Fruit fly (Drosophila melanogaster) whole organism, embryonic: ENCODE data around the gene CG43271.

ENCODE experiments used
- BEAF-32 ChIP-seq: fragments of 200-800 bp; sonication (Bioruptor generic); optimal IDR thresholded peaks from 3 replicates; lab custom pipeline; 2017; ENCODE audit warnings: missing biosample characterization, missing genetic modification characterization, mild to moderate bottlenecking, moderate library complexity, missing genetic modification reagents
- Bgb ChIP-seq: fragments of 200-800 bp; sonication (Bioruptor generic); IDR thresholded peaks from 2 replicates; pipeline ENCODE4 v1.3.6; 2022; ENCODE audit warnings: missing biosample characterization, missing genetic modification characterization; ENCODE audit not compliant: partially characterized antibody
- CG12104 ChIP-seq: fragments of 200-800 bp; sonication (Bioruptor generic); optimal IDR thresholded peaks from 3 replicates; lab custom pipeline; 2016; ENCODE audit warnings: missing biosample characterization, missing genetic modification characterization
- CG12769 ChIP-seq: fragments of 200-800 bp; sonication (Bioruptor generic); optimal IDR thresholded peaks from 2 replicates; lab custom pipeline; 2019; ENCODE audit warnings: missing biosample characterization, mild to moderate bottlenecking, missing genetic modification characterization, moderate library complexity
- CG13424 ChIP-seq: fragments of 200-800 bp; sonication (Bioruptor generic); optimal IDR thresholded peaks from 2 replicates; lab custom pipeline; 2019; ENCODE audit warnings: missing biosample characterization, mild to moderate bottlenecking, missing genetic modification characterization, moderate library complexity
- CG13894 ChIP-seq: fragments of 200-800 bp; sonication (Bioruptor generic); optimal IDR thresholded peaks from 3 replicates; lab custom pipeline; 2018; ENCODE audit warnings: missing biosample characterization, mild to moderate bottlenecking, missing genetic modification characterization, moderate library complexity
- CG14050 ChIP-seq: fragments of 200-800 bp; sonication (Bioruptor generic); IDR thresholded peaks from 3 replicates; pipeline ENCODE4 v1.3.6; 2022; ENCODE audit warnings: missing biosample characterization, missing genetic modification characterization
- CG15011 ChIP-seq: fragments of 200-800 bp; sonication (Bioruptor generic); optimal IDR thresholded peaks from 3 replicates; lab custom pipeline; 2018; ENCODE audit warnings: missing biosample characterization, mild to moderate bottlenecking, missing genetic modification characterization
- CG1602 ChIP-seq: fragments of 200-800 bp; sonication (Bioruptor generic); optimal IDR thresholded peaks from 3 replicates; lab custom pipeline; 2016; ENCODE audit warnings: missing biosample characterization, missing genetic modification characterization
- CG1647 ChIP-seq: fragments of 200-800 bp; sonication (Bioruptor generic); optimal IDR thresholded peaks from 3 replicates; lab custom pipeline; 2016; ENCODE audit warnings: missing biosample characterization, missing genetic modification characterization
- CG17385 ChIP-seq: fragments of 200-800 bp; sonication (Bioruptor generic); optimal IDR thresholded peaks from 3 replicates; lab custom pipeline; 2018; ENCODE audit warnings: missing biosample characterization, mild to moderate bottlenecking, missing genetic modification characterization
- CG17829 ChIP-seq: fragments of 200-800 bp; optimal IDR thresholded peaks from 2 replicates; lab custom pipeline; 2019; ENCODE audit warnings: missing biosample characterization, mild to moderate bottlenecking, missing genetic modification characterization, moderate library complexity
- CG2202 ChIP-seq: fragments of 200-800 bp; sonication (Bioruptor generic); optimal IDR thresholded peaks from 2 replicates; lab custom pipeline; 2018; ENCODE audit warnings: missing biosample characterization, mild to moderate bottlenecking, missing genetic modification characterization
- CG34422 ChIP-seq: fragments of 200-800 bp; sonication (Bioruptor generic); IDR thresholded peaks from 3 replicates; pipeline ENCODE4 v1.3.6; 2022; ENCODE audit warnings: missing biosample characterization, missing genetic modification characterization
- CG5180 ChIP-seq: fragments of 200-800 bp; sonication (Bioruptor generic); optimal IDR thresholded peaks from 3 replicates; lab custom pipeline; 2017; ENCODE audit warnings: missing biosample characterization, missing genetic modification characterization, mild to moderate bottlenecking, moderate library complexity, missing genetic modification reagents
- CG5953 ChIP-seq: fragments of 200-800 bp; sonication (Bioruptor generic); IDR thresholded peaks from 2 replicates; pipeline ENCODE4 v1.3.6; 2022; ENCODE audit warnings: missing biosample characterization, missing genetic modification characterization
- CG7839 ChIP-seq: fragments of 200-800 bp; sonication (Bioruptor generic); optimal IDR thresholded peaks from 3 replicates; lab custom pipeline; 2018; ENCODE audit warnings: missing biosample characterization, mild to moderate bottlenecking, missing genetic modification characterization, moderate library complexity
- Dad ChIP-seq: fragments of 200-800 bp; sonication (Bioruptor generic); optimal IDR thresholded peaks from 3 replicates; lab custom pipeline; 2016; ENCODE audit warnings: missing biosample characterization, missing genetic modification characterization
- Dll ChIP-seq: fragments of 200-800 bp; sonication (Bioruptor generic); IDR thresholded peaks from 4 replicates; pipeline ENCODE4 v1.3.6; 2022; ENCODE audit warnings: missing biosample characterization, missing genetic modification characterization; ENCODE audit not compliant: partially characterized antibody
- Ets65A ChIP-seq: fragments of 200-800 bp; sonication (Bioruptor generic); peaks from one replicate; lab custom pipeline; 2016; ENCODE audit warnings: missing biosample characterization, missing genetic modification characterization
- Fer2 ChIP-seq: fragments of 200-800 bp; sonication (Bioruptor generic); optimal IDR thresholded peaks from 2 replicates; lab custom pipeline; 2018; ENCODE audit warnings: missing biosample characterization, mild to moderate bottlenecking, missing genetic modification characterization, moderate library complexity
- HmgZ ChIP-seq: fragments of 200-800 bp; sonication (Bioruptor generic); optimal IDR thresholded peaks from 2 replicates; lab custom pipeline; 2018; ENCODE audit warnings: missing biosample characterization, mild to moderate bottlenecking, missing genetic modification characterization
- Hsf ChIP-seq: fragments of 200-800 bp; sonication (Bioruptor generic); optimal IDR thresholded peaks from 3 replicates; lab custom pipeline; 2016; ENCODE audit warnings: missing biosample characterization, missing genetic modification characterization
- Lim3 ChIP-seq: fragments of 200-800 bp; sonication (Bioruptor generic); IDR thresholded peaks from 2 replicates; pipeline ENCODE4 v1.3.6; 2022; ENCODE audit warnings: missing biosample characterization, missing genetic modification characterization
- Med ChIP-seq: fragments of 200-800 bp; sonication (Bioruptor generic); peaks from one replicate; lab custom pipeline; 2016; ENCODE audit warnings: missing biosample characterization, missing genetic modification characterization, mild to moderate bottlenecking, inconsistent platforms, moderate library complexity
- Nf-YA ChIP-seq: fragments of 200-800 bp; sonication (Bioruptor generic); IDR thresholded peaks from 2 replicates; pipeline ENCODE4 v1.3.6; 2022; ENCODE audit warnings: missing biosample characterization, missing genetic modification characterization
- Poxn ChIP-seq: fragments of 200-800 bp; sonication (Bioruptor generic); IDR thresholded peaks from 2 replicates; pipeline ENCODE4 v1.3.6; 2022; ENCODE audit warnings: missing biosample characterization, missing genetic modification characterization
- Ptx1 ChIP-seq: fragments of 200-800 bp; sonication (Bioruptor generic); IDR thresholded peaks from 2 replicates; pipeline ENCODE4 v1.3.6; 2022; ENCODE audit warnings: missing biosample characterization, missing genetic modification characterization
- Rfx ChIP-seq: fragments of 200-800 bp; sonication (Bioruptor generic); IDR thresholded peaks from 2 replicates; pipeline ENCODE4 v1.3.6; 2022; ENCODE audit warnings: missing biosample characterization, missing genetic modification characterization
- Sox100B ChIP-seq: fragments of 200-800 bp; sonication (Bioruptor generic); optimal IDR thresholded peaks from 3 replicates; lab custom pipeline; 2018; ENCODE audit warnings: missing biosample characterization, mild to moderate bottlenecking, missing genetic modification characterization
- Xbp1 ChIP-seq: fragments of 200-800 bp; sonication (Bioruptor generic); optimal IDR thresholded peaks from 3 replicates; lab custom pipeline; 2016; ENCODE audit warnings: missing biosample characterization, mild to moderate bottlenecking, missing genetic modification characterization
- ap ChIP-seq: fragments of 200-800 bp; sonication (Bioruptor generic); IDR thresholded peaks from 2 replicates; pipeline ENCODE4 v1.3.6; 2022; ENCODE audit warnings: missing biosample characterization, missing genetic modification characterization
- bbx ChIP-seq: fragments of 200-800 bp; sonication (Bioruptor generic); IDR thresholded peaks from 2 replicates; pipeline ENCODE4 v1.3.6; 2022; ENCODE audit warnings: missing biosample characterization, missing genetic modification characterization; ENCODE audit not compliant: partially characterized antibody
- bigmax ChIP-seq: fragments of 200-800 bp; sonication (Bioruptor generic); optimal IDR thresholded peaks from 2 replicates; lab custom pipeline; 2018; ENCODE audit warnings: missing biosample characterization, mild to moderate bottlenecking, missing genetic modification characterization
- br ChIP-seq: fragments of >200 bp; optimal IDR thresholded peaks from 2 replicates; lab custom pipeline; 2017
- cas ChIP-seq: fragments of 200-800 bp; sonication (Bioruptor generic); IDR thresholded peaks from 2 replicates; pipeline ENCODE4 v1.3.6; 2022; ENCODE audit warnings: missing biosample characterization, missing genetic modification characterization
- dm ChIP-seq: fragments of 200-800 bp; sonication (Bioruptor generic); optimal IDR thresholded peaks from 3 replicates; lab custom pipeline; 2016; ENCODE audit warnings: missing biosample characterization, missing genetic modification characterization
- eve ChIP-seq, 2 experiments: fragments of >200 bp; optimal IDR thresholded peaks; 2 replicates each; lab custom pipeline; 2017; ENCODE audit warnings: missing biosample characterization in 2 of 2, missing genetic modification characterization in 2 of 2
- fru ChIP-seq: fragments of >200 bp; optimal IDR thresholded peaks from 2 replicates; lab custom pipeline; 2017
- ftz-f1 ChIP-seq: fragments of 200-800 bp; sonication (Bioruptor generic); optimal IDR thresholded peaks from 2 replicates; lab custom pipeline; 2016; ENCODE audit warnings: missing biosample characterization, missing genetic modification characterization
- gro ChIP-seq: fragments of 200-800 bp; sonication (Bioruptor generic); optimal IDR thresholded peaks from 2 replicates; lab custom pipeline; 2016; ENCODE audit warnings: missing biosample characterization, missing genetic modification characterization
- hkb ChIP-seq, 2 experiments: fragments of 200-800 bp in 1 of 2; fragments of >200 bp in 1 of 2; sonication (Bioruptor generic) in 1 of 2; IDR thresholded peaks in 1 of 2; optimal IDR thresholded peaks in 1 of 2; 2 replicates each; pipeline versions ENCODE4 v1.3.6 to Lab custom; 2017 to 2022; ENCODE audit warnings: missing biosample characterization in 1 of 2, missing genetic modification characterization in 1 of 2
- knrl ChIP-seq: fragments of 200-800 bp; sonication (Bioruptor generic); IDR thresholded peaks from 3 replicates; pipeline ENCODE4 v1.3.6; 2022; ENCODE audit warnings: missing biosample characterization, missing genetic modification characterization; ENCODE audit not compliant: partially characterized antibody
- lola ChIP-seq, 3 experiments: fragments of >200 bp in 2 of 3; fragments of 200-800 bp in 1 of 3; sonication (Bioruptor generic) in 1 of 3; optimal IDR thresholded peaks; 2 replicates each; lab custom pipeline; 2017 to 2019; ENCODE audit warnings: missing biosample characterization in 3 of 3, missing genetic modification characterization in 3 of 3, mild to moderate bottlenecking in 1 of 3, moderate library complexity in 1 of 3
- nerfin-2 ChIP-seq: fragments of 200-800 bp; sonication (Bioruptor generic); IDR thresholded peaks from 2 replicates; pipeline ENCODE4 v1.3.6; 2022; ENCODE audit warnings: missing biosample characterization, missing genetic modification characterization; ENCODE audit not compliant: partially characterized antibody
- onecut ChIP-seq: fragments of 200-800 bp; sonication (Bioruptor generic); IDR thresholded peaks from 2 replicates; pipeline ENCODE4 v1.3.6; 2022; ENCODE audit warnings: missing biosample characterization, missing genetic modification characterization
- pan ChIP-seq, 4 experiments: fragments of >200 bp in 3 of 4; fragments of 200-800 bp in 1 of 4; sonication (Bioruptor generic) in 1 of 4; optimal IDR thresholded peaks in 3 of 4; IDR thresholded peaks in 1 of 4; 2 replicates each; pipeline versions ENCODE4 v1.3.6 to Lab custom; 2017 to 2022; ENCODE audit warnings: missing biosample characterization in 2 of 4, missing genetic modification characterization in 2 of 4, mixed read lengths in 1 of 4
- ranshi ChIP-seq: fragments of 200-800 bp; sonication (Bioruptor generic); IDR thresholded peaks from 2 replicates; pipeline ENCODE4 v1.3.6; 2022; ENCODE audit warnings: missing biosample characterization, missing genetic modification characterization
- tin ChIP-seq: fragments of 200-800 bp; sonication (Bioruptor generic); optimal IDR thresholded peaks from 3 replicates; lab custom pipeline; 2016; ENCODE audit warnings: missing biosample characterization, missing genetic modification characterization
- tio ChIP-seq: fragments of 200-800 bp; sonication (Bioruptor generic); optimal IDR thresholded peaks from 2 replicates; lab custom pipeline; 2017; ENCODE audit warnings: missing biosample characterization, missing genetic modification characterization, inconsistent platforms
- trem ChIP-seq: fragments of 200-800 bp; optimal IDR thresholded peaks from 3 replicates; lab custom pipeline; 2019; ENCODE audit warnings: missing biosample characterization, mild to moderate bottlenecking, missing genetic modification characterization, moderate library complexity

Gene CG43271

DNA sequence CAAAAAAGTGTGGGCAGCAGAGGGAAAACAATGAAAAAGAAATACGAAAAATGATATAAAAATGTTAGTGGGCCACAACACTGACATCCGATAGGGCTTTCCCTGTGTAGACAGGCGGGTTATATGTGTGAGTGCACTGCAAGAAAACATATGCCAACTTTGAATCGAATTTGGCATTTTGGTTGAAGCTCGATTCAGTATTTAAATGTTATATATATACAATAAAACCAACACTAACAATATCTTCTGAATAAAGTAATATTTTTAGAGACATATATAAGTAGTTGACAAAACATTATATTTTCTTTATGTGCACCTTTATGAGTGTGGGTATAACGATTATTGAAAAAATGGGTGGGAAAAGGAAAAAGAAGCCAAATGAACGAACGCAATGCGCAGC is 6.7 kb upstream of the CG43271 start (continued):
- TF ChIP-seq pan (optimal IDR thresholded peaks at IDR 0.05; lab: Kevin White, UChicago): no peak
- no peak for TF ChIP-seq pan (GFP tag; optimal IDR thresholded peaks at IDR 0.05 in 1 of 2, IDR thresholded peaks at IDR 0.05 in 1 of 2)
- TF ChIP-seq tin (GFP tag; lab: Kevin White, UChicago): no peak
- TF ChIP-seq CG5180 (GFP tag; lab: Kevin White, UChicago): no peak
- no peak for TF ChIP-seq eve (GFP tag; optimal IDR thresholded peaks at IDR 0.05; lab: Kevin White, UChicago)
- TF ChIP-seq CG12104 (GFP tag; lab: Kevin White, UChicago): no peak
- TF ChIP-seq bbx (GFP tag; lab: Robert Waterston, UW): no peak
- peak; percentile 35 for TF ChIP-seq CG7839 (tag; lab: Kevin White, UChicago)
- no peak for TF ChIP-seq Nf-YA (GFP tag; lab: Robert Waterston, UW)
- TF ChIP-seq Dll (GFP tag; lab: Robert Waterston, UW): no peak
- TF ChIP-seq gro (GFP tag; lab: Kevin White, UChicago): no peak
- no peak for TF ChIP-seq bigmax
- TF ChIP-seq Med: no peak
- TF ChIP-seq BEAF-32 (GFP tag; lab: Kevin White, UChicago): no peak
- TF ChIP-seq ap (GFP tag; lab: Robert Waterston, UW): 0 out of 2 replicates have a peak, but pooled peaks have one; percentile 15
- TF ChIP-seq CG1602 (GFP tag; lab: Kevin White, UChicago): no peak
- no peak for TF ChIP-seq CG1647 (GFP tag; lab: Kevin White, UChicago)
- TF ChIP-seq Ets65A (GFP tag; lab: Kevin White, UChicago): peak; percentile 21
- no peak for TF ChIP-seq Xbp1 (GFP tag; lab: Kevin White, UChicago)
- no peak for TF ChIP-seq ftz-f1
- TF ChIP-seq br (lab: Kevin White, UChicago): no peak
- TF ChIP-seq ranshi (GFP tag; lab: Robert Waterston, UW): peak; percentile 26; the same call in 1 of the 2 replicates
- peak; percentile 0 for TF ChIP-seq tio (GFP tag; lab: Kevin White, UChicago)
- TF ChIP-seq Hsf (GFP tag; lab: Kevin White, UChicago): peak; percentile 11
- TF ChIP-seq CG12769: peak; percentile 0
- TF ChIP-seq trem (tag; lab: Kevin White, UChicago): no peak
- TF ChIP-seq Ptx1 (GFP tag; lab: Robert Waterston, UW): peak; percentile 15; the same call in 1 of the 2 replicates
- no peak for TF ChIP-seq HmgZ (tag; lab: Kevin White, UChicago)
- TF ChIP-seq lola (GFP tag; optimal IDR thresholded peaks at IDR 0.05; lab: Kevin White, UChicago): no peak
- TF ChIP-seq CG13424 (tag; lab: Kevin White, UChicago): peak; percentile 34
- TF ChIP-seq CG13894: no peak
- TF ChIP-seq CG34422: no peak
- TF ChIP-seq dm (GFP tag; lab: Kevin White, UChicago): no peak
- no peak for TF ChIP-seq Fer2 (tag; lab: Kevin White, UChicago)
- no peak for TF ChIP-seq CG15011 (GFP tag; lab: Kevin White, UChicago)
- TF ChIP-seq Sox100B: no peak
- peak; percentile 37; the same call in 1 of the 2 replicates for TF ChIP-seq onecut
- TF ChIP-seq nerfin-2 (GFP tag; lab: Robert Waterston, UW): no peak
- TF ChIP-seq Rfx: no peak
- TF ChIP-seq CG5953 (GFP tag; lab: Robert Waterston, UW): no peak
- TF ChIP-seq Bgb (GFP tag; lab: Robert Waterston, UW): no peak
- no peak for TF ChIP-seq Lim3 (GFP tag; lab: Robert Waterston, UW)
- TF ChIP-seq cas (GFP tag; lab: Robert Waterston, UW): no peak
- TF ChIP-seq Poxn (GFP tag; lab: Robert Waterston, UW): no peak
- no peak for TF ChIP-seq hkb (optimal IDR thresholded peaks at IDR 0.05; lab: Kevin White, UChicago)
- no peak for TF ChIP-seq hkb (GFP tag; IDR thresholded peaks at IDR 0.05; lab: Robert Waterston, UW)
- TF ChIP-seq CG2202 (tag; lab: Kevin White, UChicago): no peak
- 0 out of 3 replicates have a peak, but pooled peaks have one; percentile 8 for TF ChIP-seq CG14050 (GFP tag; lab: Robert Waterston, UW)
- TF ChIP-seq CG17829 (tag; lab: Kevin White, UChicago): no peak
- no peak for TF ChIP-seq fru (lab: Kevin White, UChicago)
- no peak for TF ChIP-seq CG17385
- no peak for TF ChIP-seq knrl (GFP tag; lab: Robert Waterston, UW)
- no peak for TF ChIP-seq Dad (GFP tag; lab: Kevin White, UChicago)
